Worm (Caenorhabditis elegans) whole organism, L1 larva: ENCODE data around the gene puf-11.

ENCODE experiments used
- blmp-1 ChIP-seq: fragments of 150-350 bp; optimal IDR thresholded peaks from 2 replicates; lab custom pipeline; 2014; ENCODE audit warnings: missing biosample characterization, missing genetic modification characterization
- ceh-8 ChIP-seq: fragments of 200-800 bp; sonication (Bioruptor generic); optimal IDR thresholded peaks from 2 replicates; lab custom pipeline; 2018; ENCODE audit warnings: mild to moderate bottlenecking, missing genetic modification characterization, moderate library complexity, missing compliant biosample characterization
- ceh-90 ChIP-seq: sonication (generic microtip); optimal IDR thresholded peaks from 2 replicates; lab custom pipeline; 2016; ENCODE audit warnings: missing genetic modification characterization, missing compliant biosample characterization
- dpl-1 ChIP-seq, 3 experiments: fragments of 150-350 bp in 2 of 3; sonication (generic microtip) in 1 of 3; optimal IDR thresholded peaks; 2 replicates each; lab custom pipeline; 2014 to 2017; ENCODE audit warnings: missing biosample characterization in 3 of 3, missing genetic modification characterization in 3 of 3, missing genetic modification reagents in 3 of 3
- efl-1 ChIP-seq, 4 experiments: fragments of 150-350 bp; optimal IDR thresholded peaks in 3 of 4; peaks in 1 of 4; 1 replicate in 1 of 4; 2 replicates in 3 of 4; lab custom pipeline; 2014; ENCODE audit warnings: missing biosample characterization in 2 of 4, missing genetic modification characterization in 2 of 4, missing genetic modification reagents in 2 of 4
- egl-13 ChIP-seq: sonication (generic microtip); optimal IDR thresholded peaks from 2 replicates; lab custom pipeline; 2016; ENCODE audit warnings: missing genotype, missing genetic modification reagents, missing genetic modification characterization, missing compliant biosample characterization
- elt-2 ChIP-seq: sonication (generic microtip); optimal IDR thresholded peaks from 2 replicates; lab custom pipeline; 2016; ENCODE audit warnings: missing genetic modification characterization, mild to moderate bottlenecking, inconsistent platforms, missing compliant biosample characterization, missing genetic modification reagents
- elt-3 ChIP-seq, 6 experiments: fragments of 150-350 bp in 1 of 6; sonication (generic microtip); optimal IDR thresholded peaks; 2 replicates each; lab custom pipeline; 2017 to 2018; ENCODE audit warnings: missing biosample characterization in 6 of 6, missing genetic modification characterization in 6 of 6, inconsistent platforms in 1 of 6
- fkh-4 ChIP-seq: sonication (generic microtip); optimal IDR thresholded peaks from 2 replicates; lab custom pipeline; 2016; ENCODE audit warnings: missing compliant biosample characterization, missing genetic modification characterization, borderline replicate concordance
- fkh-8 ChIP-seq: sonication (generic microtip); optimal IDR thresholded peaks from 2 replicates; lab custom pipeline; 2016; ENCODE audit warnings: mild to moderate bottlenecking, missing genetic modification characterization, missing compliant biosample characterization
- grh-1 ChIP-seq: fragments of 200-800 bp; sonication (Bioruptor generic); IDR thresholded peaks from 2 replicates; pipeline ENCODE4 v1.3.6; 2022; ENCODE audit warnings: missing genetic modification reagents, missing genetic modification characterization, missing compliant biosample characterization
- hlh-4 ChIP-seq: sonication (generic microtip); optimal IDR thresholded peaks from 2 replicates; lab custom pipeline; 2016; ENCODE audit warnings: mild to moderate bottlenecking, missing genetic modification characterization, missing compliant biosample characterization
- jun-1 ChIP-seq: fragments of 150-350 bp; optimal IDR thresholded peaks from 2 replicates; lab custom pipeline; 2014; ENCODE audit warnings: missing biosample characterization, missing genetic modification reagents, missing genetic modification characterization
- lin-13 ChIP-seq: fragments of 150-350 bp; optimal IDR thresholded peaks from 2 replicates; lab custom pipeline; 2014; ENCODE audit warnings: missing biosample characterization, missing genetic modification reagents, missing genetic modification characterization
- lin-14 ChIP-seq: fragments of 200-800 bp; sonication (Bioruptor generic); optimal IDR thresholded peaks from 2 replicates; lab custom pipeline; 2018; ENCODE audit warnings: mild to moderate bottlenecking, missing genetic modification characterization, moderate library complexity, missing compliant biosample characterization
- lin-35 ChIP-seq, 2 experiments: fragments of 150-350 bp; optimal IDR thresholded peaks; 2 replicates each; lab custom pipeline; 2014; ENCODE audit warnings: missing biosample characterization in 2 of 2, missing genetic modification characterization in 2 of 2, missing genetic modification reagents in 2 of 2
- lsy-2 ChIP-seq, 2 experiments: fragments of 150-350 bp; optimal IDR thresholded peaks; 2 replicates each; lab custom pipeline; 2014; ENCODE audit warnings: missing biosample characterization in 2 of 2, missing genetic modification characterization in 2 of 2
- mdl-1 ChIP-seq, 2 experiments: fragments of 150-350 bp; optimal IDR thresholded peaks; 2 replicates each; lab custom pipeline; 2014 to 2017; ENCODE audit warnings: missing biosample characterization in 2 of 2, missing genetic modification characterization in 2 of 2, inconsistent platforms in 1 of 2
- nhr-19 ChIP-seq: fragments of 200-800 bp; sonication (Bioruptor generic); conservative IDR thresholded peaks from 2 replicates; pipeline ENCODE4 v1.3.6; 2022; ENCODE audit warnings: missing genetic modification characterization, missing compliant biosample characterization
- nhr-237 ChIP-seq: fragments of 150-350 bp; optimal IDR thresholded peaks from 2 replicates; lab custom pipeline; 2014; ENCODE audit warnings: missing biosample characterization, missing genetic modification characterization
- nhr-77 ChIP-seq: fragments of 150-350 bp; optimal IDR thresholded peaks from 2 replicates; lab custom pipeline; 2014; ENCODE audit warnings: missing biosample characterization, missing genetic modification characterization
- nhr-85 ChIP-seq: sonication (generic microtip); peaks from one replicate; lab custom pipeline; 2016; ENCODE audit warnings: missing genetic modification characterization, inconsistent platforms, missing compliant biosample characterization
- pqm-1 ChIP-seq: sonication (generic microtip); optimal IDR thresholded peaks from 3 replicates; lab custom pipeline; 2017; ENCODE audit warnings: missing biosample characterization, missing genetic modification characterization
- rnt-1 ChIP-seq: sonication (generic microtip); optimal IDR thresholded peaks from 2 replicates; lab custom pipeline; 2016; ENCODE audit warnings: mild to moderate bottlenecking, missing genetic modification characterization, moderate library complexity, missing compliant biosample characterization
- snpc-4 ChIP-seq: fragments of 150-350 bp; optimal IDR thresholded peaks from 2 replicates; lab custom pipeline; 2014; ENCODE audit warnings: missing biosample characterization, missing genetic modification characterization
- sox-4 ChIP-seq: sonication (generic microtip); optimal IDR thresholded peaks from 2 replicates; lab custom pipeline; 2016; ENCODE audit warnings: missing genetic modification characterization, missing compliant biosample characterization
- sptf-1 ChIP-seq: fragments of 150-350 bp; optimal IDR thresholded peaks from 2 replicates; lab custom pipeline; 2014; ENCODE audit warnings: missing biosample characterization, missing genetic modification characterization
- tbx-2 ChIP-seq: sonication (generic microtip); optimal IDR thresholded peaks from 2 replicates; lab custom pipeline; 2016; ENCODE audit warnings: missing genetic modification characterization, missing compliant biosample characterization
- tlp-1 ChIP-seq: fragments of 150-350 bp; optimal IDR thresholded peaks from 2 replicates; lab custom pipeline; 2014; ENCODE audit warnings: missing biosample characterization, missing genetic modification characterization
- unc-30 ChIP-seq: sonication (generic microtip); optimal IDR thresholded peaks from 2 replicates; lab custom pipeline; 2017; ENCODE audit warnings: missing biosample characterization, missing genetic modification characterization
- unc-62 ChIP-seq: fragments of 150-350 bp; optimal IDR thresholded peaks from 2 replicates; lab custom pipeline; 2014; ENCODE audit warnings: missing biosample characterization, missing genetic modification reagents, missing genetic modification characterization
- unc-86 ChIP-seq: sonication (generic microtip); optimal IDR thresholded peaks from 2 replicates; lab custom pipeline; 2016; ENCODE audit warnings: missing genetic modification characterization, missing compliant biosample characterization
- ztf-4 ChIP-seq: fragments of 150-350 bp; optimal IDR thresholded peaks from 2 replicates; lab custom pipeline; 2014; ENCODE audit warnings: missing biosample characterization, missing genetic modification characterization

Gene puf-11

DNA sequence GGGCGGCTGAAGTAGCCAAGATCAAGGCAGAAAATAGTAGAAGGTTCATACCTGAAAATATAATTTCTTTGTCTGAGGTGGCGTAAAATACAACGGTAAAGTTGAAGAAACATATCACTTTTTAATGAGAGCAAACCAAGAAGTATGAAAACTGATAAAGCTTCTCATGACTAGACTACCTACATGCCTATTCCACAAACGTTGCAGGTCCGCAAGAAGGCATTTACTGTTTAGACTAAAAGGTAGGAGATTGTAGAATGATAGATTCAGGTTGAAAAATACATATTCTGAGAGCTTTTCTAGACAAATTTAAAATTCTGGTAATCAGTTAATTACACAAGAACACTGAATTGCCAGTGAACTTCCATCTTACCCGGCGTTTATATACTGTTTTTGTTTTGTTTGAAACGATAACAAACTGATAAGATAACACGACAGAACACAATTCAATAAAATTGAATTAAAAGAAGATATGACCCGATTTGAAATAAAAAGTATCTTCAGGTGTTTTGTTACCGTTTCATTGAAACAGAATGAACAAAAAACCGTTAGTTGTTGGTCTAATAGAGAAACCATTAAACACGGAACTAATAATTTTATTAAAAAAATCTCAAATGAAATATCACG is 4.8 kb downstream of the puf-11 start, which contains the start of gene acp-6:
Gene acp-6, minus strand, starts transcription at position 51 of the 627 bp plus-strand sequence.
- TF ChIP-seq elt-3 (tag; optimal IDR thresholded peaks at IDR 0.05; lab: Kevin White, UChicago) = peak in 2 of 6 experiments; percentile 50 to 69
- no peak for TF ChIP-seq hlh-4

DNA sequence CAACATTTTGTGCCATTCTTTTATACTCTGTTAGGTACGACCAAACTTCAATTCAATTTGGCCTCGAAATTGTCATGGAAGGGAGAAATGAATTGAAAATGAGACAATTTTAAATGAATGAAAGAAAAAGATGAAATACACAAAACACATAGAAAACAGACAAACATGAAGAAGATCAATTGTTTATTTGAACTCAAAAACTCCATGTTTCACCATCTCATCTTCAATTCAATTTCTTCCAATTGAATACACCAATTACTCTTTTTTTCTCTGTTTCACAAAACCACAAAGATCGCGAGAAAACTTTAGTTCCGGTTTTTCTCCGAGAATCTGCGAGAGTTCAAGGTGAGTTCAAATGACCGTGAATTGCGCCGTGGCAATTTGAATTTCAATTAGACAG is 5.8 kb downstream of the puf-11 start:
- TF ChIP-seq efl-1 (optimal IDR thresholded peaks at IDR 0.05; lab: Kevin White, UChicago) (peak in 1 of 2 experiments; percentile 0), efl-1 (GFP tag; optimal IDR thresholded peaks at IDR 0.05 in 1 of 2; lab: Kevin White, UChicago) (no peak), nhr-85 (peak; percentile 92), pqm-1 (tag; lab: Kevin White, UChicago) (no peak), fkh-8 (no peak), sox-4 (tag; lab: Kevin White, UChicago) (no peak), ceh-90 (tag; lab: Kevin White, UChicago) (no peak), grh-1 (GFP tag; lab: Robert Waterston, UW) (peak; percentile 42; the same call in 1 of the 2 replicates), unc-86 (tag; lab: Kevin White, UChicago) (no peak), fkh-4 (tag; lab: Kevin White, UChicago) (no peak), tbx-2 (tag; lab: Kevin White, UChicago) (peak; percentile 22), egl-13 (tag; lab: Kevin White, UChicago) (no peak), nhr-19 (no peak), unc-30 (no peak), lin-35 (GFP tag; optimal IDR thresholded peaks at IDR 0.05; lab: Kevin White, UChicago) (no peak), lin-14 (peak; percentile 79), mdl-1 (tag; optimal IDR thresholded peaks at IDR 0.05; lab: Kevin White, UChicago) (no peak), lin-13 (GFP tag; lab: Kevin White, UChicago) (no peak), nhr-237 (tag; lab: Kevin White, UChicago) (no peak), blmp-1 (tag; lab: Kevin White, UChicago) (peak; percentile 46), rnt-1 (tag; lab: Kevin White, UChicago) (no peak), ceh-8 (no peak), nhr-77 (tag; lab: Kevin White, UChicago) (no peak), jun-1 (no peak)

DNA sequence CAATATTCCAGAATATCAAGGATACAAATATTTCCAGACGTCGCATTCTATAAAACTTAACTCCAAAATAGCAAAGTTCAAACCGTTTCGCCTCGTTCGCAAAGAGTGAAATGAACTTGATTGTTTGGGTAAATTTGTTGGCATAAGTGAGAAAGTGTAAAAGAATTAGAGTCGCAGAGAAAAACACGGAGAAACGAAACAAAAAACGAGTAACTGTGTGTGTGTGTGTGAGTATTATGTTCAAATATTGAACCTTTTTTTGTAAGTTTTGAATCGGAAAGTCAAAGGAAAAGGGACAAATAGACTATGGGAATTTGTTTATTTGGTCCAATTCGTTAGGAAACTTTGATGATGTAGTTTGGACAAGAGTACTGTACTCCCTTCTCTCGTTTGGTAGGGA is 10.2 kb downstream of the puf-11 start, which contains the start of gene acp-7:
Gene acp-7, minus strand, starts transcription at position 101 of the 400 bp plus-strand sequence.
- no peak for TF ChIP-seq ztf-4 (tag; lab: Kevin White, UChicago)
- TF ChIP-seq snpc-4 (tag; lab: Kevin White, UChicago) = no peak
- TF ChIP-seq sptf-1 (tag; lab: Kevin White, UChicago) = no peak
- no peak for TF ChIP-seq dpl-1 (GFP tag; optimal IDR thresholded peaks at IDR 0.05; lab: Kevin White, UChicago)
- TF ChIP-seq lin-14 = peak; percentile 5
- no peak for TF ChIP-seq unc-62 (GFP tag; lab: Kevin White, UChicago)
- TF ChIP-seq tlp-1 (tag; lab: Kevin White, UChicago) = no peak

DNA sequence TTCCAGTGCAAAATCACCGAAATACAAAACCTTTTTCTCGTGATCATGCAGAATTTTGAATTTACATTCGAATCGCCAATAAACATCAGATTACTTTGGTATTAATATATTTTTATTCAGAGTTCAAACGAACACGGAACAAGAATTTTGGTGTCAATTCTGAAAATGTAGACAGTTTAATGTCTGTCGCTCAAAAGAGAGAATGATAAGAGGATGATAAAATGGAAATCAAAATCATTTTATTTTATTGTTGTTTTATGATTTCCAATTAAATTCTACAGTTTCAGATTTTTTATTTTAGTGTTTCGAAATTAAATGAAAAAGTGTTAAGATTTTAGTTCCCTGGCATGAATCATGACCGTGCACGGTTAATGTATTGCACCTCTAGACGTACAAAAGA is 11.0 kb downstream of the puf-11 start:
- TF ChIP-seq elt-2 (tag; lab: Kevin White, UChicago) (peak; percentile 40), lsy-2 (tag; optimal IDR thresholded peaks at IDR 0.05; lab: Kevin White, UChicago) (no peak), tlp-1 (tag; lab: Kevin White, UChicago) (peak; percentile 13)

DNA sequence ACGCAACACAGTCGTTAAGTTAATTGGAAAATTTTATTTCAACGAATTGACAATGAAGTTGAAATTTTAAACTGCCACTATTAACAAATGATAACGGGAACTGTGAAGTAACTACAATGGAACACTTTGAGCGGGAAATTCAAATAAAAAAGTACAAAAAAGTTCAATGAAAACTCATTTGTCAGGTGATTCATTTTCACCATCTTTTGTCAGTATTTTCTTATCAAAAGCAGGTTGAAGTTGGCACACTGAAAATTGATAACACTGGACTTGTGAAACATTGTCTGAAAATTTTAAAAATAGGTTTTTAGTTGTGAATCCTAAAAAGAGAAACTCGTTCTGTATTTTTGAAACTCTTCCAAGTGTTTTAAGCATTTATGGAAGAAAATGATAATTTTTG is 12.0 kb downstream of the puf-11 start:
- TF ChIP-seq efl-1 (optimal IDR thresholded peaks at IDR 0.05; lab: Kevin White, UChicago) (no peak), efl-1 (GFP tag; optimal IDR thresholded peaks at IDR 0.05 in 1 of 2; lab: Kevin White, UChicago) (peak in 1 of 2 experiments; percentile 63), unc-62 (GFP tag; lab: Kevin White, UChicago) (no peak), lin-35 (GFP tag; optimal IDR thresholded peaks at IDR 0.05; lab: Kevin White, UChicago) (peak in 1 of 2 experiments; percentile 18), elt-2 (tag; lab: Kevin White, UChicago) (peak; percentile 36)
